Fruit fly (Drosophila melanogaster) whole organism, larva: ENCODE measurements around the gene Vha68-1.

ENCODE experiments used
- noc ChIP-seq: fragments of 200-800 bp; sonication (Bioruptor generic); optimal IDR thresholded peaks from 3 replicates; lab custom pipeline; 2019; ENCODE audit warnings: missing biosample characterization, mild to moderate bottlenecking, missing genetic modification characterization, moderate library complexity

Gene Vha68-1

dm6 chr2L:13004059-13004870 lies at the start of gene Vha68-1, which contains the start of gene mTor:
Gene Vha68-1, minus strand, starts transcription at chr2L:13004107.
Gene mTor, plus strand, starts transcription at chr2L:13004480.
- TF ChIP-seq noc (tag; lab: Kevin White, UChicago): no peak

- TF ChIP-seq noc (tag; lab: Kevin White, UChicago): no peak
Measured at dm6 chr2L:13049136-13049535, 45.2 kb upstream of the Vha68-1 start.

- TF ChIP-seq noc (tag; lab: Kevin White, UChicago): no peak
Measured at dm6 chr2L:13045924-13046323, 42.0 kb upstream of the Vha68-1 start.

dm6 chr2L:13044135-13044534 lies 40.2 kb upstream of the Vha68-1 start:
- TF ChIP-seq noc (tag; lab: Kevin White, UChicago): no peak

- TF ChIP-seq noc (tag; lab: Kevin White, UChicago): no peak
Measured at dm6 chr2L:13042405-13042804, 38.5 kb upstream of the Vha68-1 start.

dm6 chr2L:13035687-13036185 lies 31.8 kb upstream of the Vha68-1 start:
- TF ChIP-seq noc (tag; lab: Kevin White, UChicago): no peak

dm6 chr2L:13028923-13029322 lies 25.0 kb upstream of the Vha68-1 start:
- no peak for TF ChIP-seq noc (tag; lab: Kevin White, UChicago)

dm6 chr2L:13021020-13021781 lies 17.3 kb upstream of the Vha68-1 start, which contains the start of gene CG9933:
Gene CG9933, minus strand, starts transcription at chr2L:13021312.
- TF ChIP-seq noc (tag; lab: Kevin White, UChicago): no peak

dm6 chr2L:13018992-13019484 lies 15.1 kb upstream of the Vha68-1 start, which contains the start of gene Ube4B:
Gene Ube4B, minus strand, starts transcription at chr2L:13019434.
- no peak for TF ChIP-seq noc (tag; lab: Kevin White, UChicago)

dm6 chr2L:13014038-13014790 lies 10.3 kb upstream of the Vha68-1 start:
- no peak for TF ChIP-seq noc (tag; lab: Kevin White, UChicago)

dm6 chr2L:13005304-13005703 lies 1.4 kb upstream of the Vha68-1 start:
- TF ChIP-seq noc (tag; lab: Kevin White, UChicago): no peak

dm6 chr2L:13003659-13004058 lies 248 bp downstream of the Vha68-1 start:
- TF ChIP-seq noc (tag; lab: Kevin White, UChicago): no peak

dm6 chr2L:13000393-13001001 lies 3.4 kb downstream of the Vha68-1 start, which contains the start of gene Yip1d1:
Gene Yip1d1, minus strand, starts transcription at chr2L:13000635.
- no peak for TF ChIP-seq noc (tag; lab: Kevin White, UChicago)

- TF ChIP-seq noc (tag; lab: Kevin White, UChicago): no peak
Measured at dm6 chr2L:12985043-12985442, 18.9 kb downstream of the Vha68-1 start.

dm6 chr2L:12982107-12982506 lies 21.8 kb downstream of the Vha68-1 start:
- TF ChIP-seq noc (tag; lab: Kevin White, UChicago): no peak
